Worm (Caenorhabditis elegans) whole organism, young adult: ENCODE data around the gene sre-19.

Experiments used
- T07F8.4 ChIP-seq: sonication (generic microtip); optimal IDR thresholded peaks from 2 replicates; lab custom pipeline; 2016; ENCODE audit warnings: mild to moderate bottlenecking, missing genetic modification characterization, moderate library complexity, missing compliant biosample characterization
- attf-3 ChIP-seq: fragments of 200-800 bp; sonication (Bioruptor generic); conservative IDR thresholded peaks from 2 replicates; pipeline ENCODE4 v1.3.6; 2022; ENCODE audit warnings: missing genetic modification reagents, missing genetic modification characterization, missing compliant biosample characterization
- bed-1 ChIP-seq: fragments of 200-800 bp; sonication (Bioruptor generic); IDR thresholded peaks from 2 replicates; pipeline ENCODE4 v1.3.6; 2022; ENCODE audit warnings: missing genetic modification reagents, missing genetic modification characterization, missing compliant biosample characterization
- cebp-2 ChIP-seq: fragments of 200-800 bp; sonication (Bioruptor generic); IDR thresholded peaks from 2 replicates; pipeline ENCODE4 v1.3.6; 2022; ENCODE audit warnings: missing genetic modification characterization, missing compliant biosample characterization
- ceh-27 ChIP-seq: fragments of 200-800 bp; sonication (Bioruptor generic); optimal IDR thresholded peaks from 2 replicates; lab custom pipeline; 2018; ENCODE audit warnings: mild to moderate bottlenecking, missing genetic modification characterization, moderate library complexity, missing compliant biosample characterization
- die-1 ChIP-seq: sonication (generic microtip); optimal IDR thresholded peaks from 2 replicates; lab custom pipeline; 2016; ENCODE audit warnings: missing genotype, mild to moderate bottlenecking, missing genetic modification characterization, missing compliant biosample characterization
- lag-1 ChIP-seq: fragments of 200-800 bp; sonication (Bioruptor generic); IDR thresholded peaks from 2 replicates; pipeline ENCODE4 v1.3.6; 2022; ENCODE audit warnings: missing genetic modification reagents, missing genetic modification characterization, missing compliant biosample characterization
- lin-26 ChIP-seq: fragments of 200-800 bp; sonication (Bioruptor generic); IDR thresholded peaks from 2 replicates; pipeline ENCODE4 v1.3.6; 2022; ENCODE audit warnings: missing genetic modification reagents, missing genetic modification characterization, missing compliant biosample characterization
- madf-8 ChIP-seq: fragments of 200-800 bp; sonication (Bioruptor generic); conservative IDR thresholded peaks from 2 replicates; pipeline ENCODE4 v1.3.6; 2022; ENCODE audit warnings: missing genetic modification reagents, missing genetic modification characterization, missing compliant biosample characterization
- nhr-80 ChIP-seq: sonication (generic microtip); optimal IDR thresholded peaks from 2 replicates; lab custom pipeline; 2016; ENCODE audit warnings: missing genetic modification characterization, missing compliant biosample characterization
- unc-62 ChIP-seq: fragments of 150-350 bp; optimal IDR thresholded peaks from 2 replicates; lab custom pipeline; 2014; ENCODE audit warnings: missing biosample characterization, missing genetic modification reagents, missing genetic modification characterization
- ztf-28 ChIP-seq: fragments of 200-800 bp; sonication (Bioruptor generic); IDR thresholded peaks from 2 replicates; pipeline ENCODE4 v1.3.6; 2022; ENCODE audit warnings: missing genetic modification reagents, missing genetic modification characterization, missing compliant biosample characterization

- TF ChIP-seq bed-1 (GFP tag; lab: Robert Waterston, UW) = no peak
- TF ChIP-seq die-1 (tag; lab: Kevin White, UChicago) = no peak
- TF ChIP-seq ztf-28 = no peak
- TF ChIP-seq unc-62 (GFP tag; lab: Kevin White, UChicago) = no peak
- TF ChIP-seq nhr-80 (tag; lab: Kevin White, UChicago) = no peak
- TF ChIP-seq ceh-27 (GFP tag; lab: Kevin White, UChicago) = no peak
- no peak for TF ChIP-seq T07F8.4 (tag; lab: Kevin White, UChicago)
- no peak for TF ChIP-seq lin-26 (GFP tag; lab: Robert Waterston, UW)
- TF ChIP-seq cebp-2 (GFP tag; lab: Robert Waterston, UW) = no peak
- TF ChIP-seq madf-8 = no peak
- TF ChIP-seq lag-1 = no peak
- no peak for TF ChIP-seq attf-3 (GFP tag; lab: Robert Waterston, UW)
Measured at ce11 chrIV:12259161-12259870, 20.6 kb upstream of the sre-19 start, which contains the start of gene Y39C12A.9.
